Fruit fly (Drosophila melanogaster) whole organism, embryonic: ENCODE measurements around the gene CG31176.

Source experiments
- Atf6 ChIP-seq: fragments of 200-800 bp; sonication (Bioruptor generic); IDR thresholded peaks from 2 replicates; pipeline ENCODE4 v1.3.6; 2022; ENCODE audit warnings: missing biosample characterization, missing genetic modification characterization
- Awh ChIP-seq: fragments of 200-800 bp; sonication (Bioruptor generic); IDR thresholded peaks from 2 replicates; pipeline ENCODE4, ENCODE4 v1.3.6; 2022; ENCODE audit warnings: missing biosample characterization, missing genetic modification characterization
- CG10979 ChIP-seq: fragments of 200-800 bp; sonication (Bioruptor generic); optimal IDR thresholded peaks from 2 replicates; lab custom pipeline; 2018; ENCODE audit warnings: missing biosample characterization, mild to moderate bottlenecking, missing genetic modification characterization, moderate library complexity
- CG11723 ChIP-seq: fragments of 200-800 bp; sonication (Bioruptor generic); optimal IDR thresholded peaks from 2 replicates; lab custom pipeline; 2017; ENCODE audit warnings: missing biosample characterization, mild to moderate bottlenecking, missing genetic modification characterization
- CG12155 ChIP-seq: fragments of 200-800 bp; sonication (Bioruptor generic); optimal IDR thresholded peaks from 3 replicates; lab custom pipeline; 2016; ENCODE audit warnings: missing biosample characterization, missing genetic modification characterization
- CG15601 ChIP-seq: fragments of 200-800 bp; sonication (Bioruptor generic); optimal IDR thresholded peaks from 3 replicates; lab custom pipeline; 2019; ENCODE audit warnings: missing biosample characterization, mild to moderate bottlenecking, missing genetic modification characterization, moderate library complexity
- CG2120 ChIP-seq: fragments of 200-800 bp; sonication (Bioruptor generic); optimal IDR thresholded peaks from 3 replicates; lab custom pipeline; 2016; ENCODE audit warnings: missing biosample characterization, missing genetic modification characterization
- CG2202 ChIP-seq: fragments of 200-800 bp; sonication (Bioruptor generic); optimal IDR thresholded peaks from 2 replicates; lab custom pipeline; 2018; ENCODE audit warnings: missing biosample characterization, mild to moderate bottlenecking, missing genetic modification characterization
- CG4424 ChIP-seq: fragments of 200-800 bp; sonication (Bioruptor generic); optimal IDR thresholded peaks from 3 replicates; lab custom pipeline; 2016; ENCODE audit warnings: missing biosample characterization, missing genetic modification characterization
- CG4820 ChIP-seq: fragments of 200-800 bp; sonication (Bioruptor generic); optimal IDR thresholded peaks from 3 replicates; lab custom pipeline; 2016; ENCODE audit warnings: missing biosample characterization, missing genetic modification characterization
- CG6175 ChIP-seq: fragments of 200-800 bp; sonication (Bioruptor generic); IDR thresholded peaks from 3 replicates; pipeline ENCODE4 v1.3.6; 2022; ENCODE audit warnings: missing biosample characterization, missing genetic modification characterization
- CG6683 ChIP-seq: fragments of 200-800 bp; sonication (Bioruptor generic); optimal IDR thresholded peaks from 2 replicates; lab custom pipeline; 2017; ENCODE audit warnings: missing biosample characterization, mild to moderate bottlenecking, missing genetic modification characterization, missing genetic modification reagents
- CG7372 ChIP-seq: fragments of 200-800 bp; sonication (Bioruptor generic); IDR thresholded peaks from 2 replicates; pipeline ENCODE4 v1.3.6; 2022; ENCODE audit warnings: missing biosample characterization, missing genetic modification characterization
- CG8944 ChIP-seq: fragments of 200-800 bp; sonication (Bioruptor generic); optimal IDR thresholded peaks from 3 replicates; lab custom pipeline; 2016; ENCODE audit warnings: missing biosample characterization, missing genetic modification characterization
- CTCF ChIP-seq: fragments of 200-800 bp; sonication (Bioruptor generic); optimal IDR thresholded peaks from 2 replicates; lab custom pipeline; 2017; ENCODE audit warnings: missing biosample characterization, mild to moderate bottlenecking, missing genetic modification characterization, moderate library complexity
- Chrac-16 ChIP-seq: fragments of 200-800 bp; sonication (Bioruptor generic); optimal IDR thresholded peaks from 3 replicates; lab custom pipeline; 2016; ENCODE audit warnings: missing biosample characterization, missing genetic modification characterization
- Dbx ChIP-seq: fragments of 200-800 bp; sonication (Bioruptor generic); IDR thresholded peaks from 3 replicates; pipeline ENCODE4 v1.3.6; 2022; ENCODE audit warnings: missing biosample characterization, missing genetic modification characterization
- E2f1 ChIP-seq: fragments of 200-800 bp; sonication (Bioruptor generic); IDR thresholded peaks from 2 replicates; pipeline ENCODE4 v1.3.6; 2022; ENCODE audit warnings: missing biosample characterization, missing genetic modification characterization
- Gsc ChIP-seq: fragments of 200-800 bp; sonication (Bioruptor generic); IDR thresholded peaks from 2 replicates; pipeline ENCODE4 v1.3.6; 2022; ENCODE audit warnings: missing biosample characterization, missing genetic modification characterization
- HLH3B ChIP-seq: fragments of 200-800 bp; sonication (Bioruptor generic); IDR thresholded peaks from 2 replicates; pipeline ENCODE4 v1.3.6; 2022; ENCODE audit warnings: missing biosample characterization, missing genetic modification characterization
- HLH4C ChIP-seq: fragments of 200-800 bp; sonication (Bioruptor generic); IDR thresholded peaks from 3 replicates; pipeline ENCODE4 v1.3.6; 2022; ENCODE audit warnings: missing biosample characterization, missing genetic modification characterization; ENCODE audit not compliant: partially characterized antibody
- Hey ChIP-seq: fragments of 200-800 bp; sonication (Bioruptor generic); optimal IDR thresholded peaks from 3 replicates; lab custom pipeline; 2018; ENCODE audit warnings: missing biosample characterization, mild to moderate bottlenecking, missing genetic modification characterization
- HmgZ ChIP-seq: fragments of 200-800 bp; sonication (Bioruptor generic); optimal IDR thresholded peaks from 2 replicates; lab custom pipeline; 2018; ENCODE audit warnings: missing biosample characterization, mild to moderate bottlenecking, missing genetic modification characterization
- Jarid2 ChIP-seq: fragments of 200-800 bp; sonication (Bioruptor generic); optimal IDR thresholded peaks from 3 replicates; lab custom pipeline; 2017; ENCODE audit warnings: mild to moderate bottlenecking, missing biosample characterization, missing genetic modification reagents, missing genetic modification characterization
- Lhr ChIP-seq: fragments of 200-800 bp; sonication (Bioruptor generic); optimal IDR thresholded peaks from 3 replicates; lab custom pipeline; 2017; ENCODE audit warnings: mild to moderate bottlenecking, missing biosample characterization, missing genetic modification reagents, missing genetic modification characterization
- Lim3 ChIP-seq: fragments of 200-800 bp; sonication (Bioruptor generic); IDR thresholded peaks from 2 replicates; pipeline ENCODE4 v1.3.6; 2022; ENCODE audit warnings: missing biosample characterization, missing genetic modification characterization
- Meics ChIP-seq: fragments of 200-800 bp; sonication (Bioruptor generic); optimal IDR thresholded peaks from 2 replicates; lab custom pipeline; 2017; ENCODE audit warnings: missing biosample characterization, mild to moderate bottlenecking, missing genetic modification characterization
- Nf-YB ChIP-seq: fragments of 200-800 bp; sonication (Bioruptor generic); optimal IDR thresholded peaks from 3 replicates; lab custom pipeline; 2019; ENCODE audit warnings: missing biosample characterization, mild to moderate bottlenecking, missing genetic modification characterization, moderate library complexity
- Side ChIP-seq: fragments of 200-800 bp; sonication (Bioruptor generic); optimal IDR thresholded peaks from 2 replicates; lab custom pipeline; 2016; ENCODE audit warnings: missing biosample characterization, missing genetic modification characterization
- Sry-δ ChIP-seq: fragments of 200-800 bp; sonication (Bioruptor generic); optimal IDR thresholded peaks from 2 replicates; lab custom pipeline; 2016; ENCODE audit warnings: missing biosample characterization, missing genetic modification characterization
- ap ChIP-seq: fragments of 200-800 bp; sonication (Bioruptor generic); IDR thresholded peaks from 2 replicates; pipeline ENCODE4 v1.3.6; 2022; ENCODE audit warnings: missing biosample characterization, missing genetic modification characterization
- bab2 ChIP-seq: fragments of 200-800 bp; sonication (Bioruptor generic); optimal IDR thresholded peaks from 2 replicates; lab custom pipeline; 2016; ENCODE audit warnings: missing biosample characterization, missing genetic modification characterization
- bigmax ChIP-seq: fragments of 200-800 bp; sonication (Bioruptor generic); optimal IDR thresholded peaks from 2 replicates; lab custom pipeline; 2018; ENCODE audit warnings: missing biosample characterization, mild to moderate bottlenecking, missing genetic modification characterization
- bowl ChIP-seq: fragments of 200-800 bp; sonication (Bioruptor generic); IDR thresholded peaks from 2 replicates; pipeline ENCODE4 v1.3.6; 2022; ENCODE audit warnings: missing biosample characterization, missing genetic modification characterization
- chm ChIP-seq: fragments of 200-800 bp; sonication (Bioruptor generic); IDR thresholded peaks from 2 replicates; pipeline ENCODE4 v1.3.6; 2022; ENCODE audit warnings: missing biosample characterization, missing genetic modification characterization
- croc ChIP-seq: fragments of 200-800 bp; sonication (Bioruptor generic); conservative IDR thresholded peaks from 3 replicates; pipeline ENCODE4 v1.3.6; 2022; ENCODE audit warnings: missing biosample characterization, missing genetic modification characterization
- eve ChIP-seq, 2 experiments: fragments of >200 bp; optimal IDR thresholded peaks; 2 replicates each; lab custom pipeline; 2017; ENCODE audit warnings: missing biosample characterization in 2 of 2, missing genetic modification characterization in 2 of 2
- fd96Cb ChIP-seq: fragments of 200-800 bp; sonication (Bioruptor generic); optimal IDR thresholded peaks from 2 replicates; lab custom pipeline; 2018; ENCODE audit warnings: missing biosample characterization, mild to moderate bottlenecking, missing genetic modification characterization, moderate library complexity
- gcm ChIP-seq: fragments of 200-800 bp; sonication (Bioruptor generic); optimal IDR thresholded peaks from 2 replicates; lab custom pipeline; 2019; ENCODE audit warnings: missing biosample characterization, mild to moderate bottlenecking, missing genetic modification characterization, moderate library complexity
- jigr1 ChIP-seq: fragments of 200-800 bp; sonication (Bioruptor generic); IDR thresholded peaks from 3 replicates; pipeline ENCODE4 v1.3.6; 2022; ENCODE audit warnings: missing biosample characterization, missing genetic modification characterization
- lola ChIP-seq, 3 experiments: fragments of >200 bp in 2 of 3; fragments of 200-800 bp in 1 of 3; sonication (Bioruptor generic) in 1 of 3; optimal IDR thresholded peaks; 2 replicates each; lab custom pipeline; 2017 to 2019; ENCODE audit warnings: missing biosample characterization in 3 of 3, missing genetic modification characterization in 3 of 3, mild to moderate bottlenecking in 1 of 3, moderate library complexity in 1 of 3
- lov ChIP-seq, 2 experiments: fragments of 200-800 bp in 1 of 2; fragments of >200 bp in 1 of 2; sonication (Bioruptor generic) in 1 of 2; IDR thresholded peaks in 1 of 2; optimal IDR thresholded peaks in 1 of 2; 2 replicates in 1 of 2; 3 replicates in 1 of 2; pipeline versions ENCODE4 v1.3.6 to Lab custom; 2017 to 2022; ENCODE audit warnings: missing biosample characterization in 1 of 2, missing genetic modification characterization in 1 of 2
- luna ChIP-seq: fragments of 200-800 bp; sonication (Bioruptor generic); optimal IDR thresholded peaks from 2 replicates; lab custom pipeline; 2016; ENCODE audit warnings: missing biosample characterization, missing genetic modification characterization
- nerfin-1 ChIP-seq: fragments of 200-800 bp; sonication (Bioruptor generic); optimal IDR thresholded peaks from 3 replicates; lab custom pipeline; 2019; ENCODE audit warnings: missing biosample characterization, mild to moderate bottlenecking, missing genetic modification characterization, moderate library complexity
- phol ChIP-seq: fragments of 200-800 bp; sonication (Bioruptor generic); optimal IDR thresholded peaks from 3 replicates; lab custom pipeline; 2018; ENCODE audit warnings: missing biosample characterization, mild to moderate bottlenecking, missing genetic modification characterization, moderate library complexity
- pum ChIP-seq: fragments of 200-800 bp; sonication (Bioruptor generic); optimal IDR thresholded peaks from 2 replicates; lab custom pipeline; 2016; ENCODE audit warnings: missing biosample characterization, missing genetic modification characterization
- sens-2 ChIP-seq: fragments of 200-800 bp; sonication (Bioruptor generic); IDR thresholded peaks from 2 replicates; pipeline ENCODE4 v1.3.6; 2022; ENCODE audit warnings: missing biosample characterization, missing genetic modification characterization
- sqz ChIP-seq: fragments of 200-800 bp; sonication (Bioruptor generic); optimal IDR thresholded peaks from 3 replicates; lab custom pipeline; 2018; ENCODE audit warnings: missing biosample characterization, mild to moderate bottlenecking, missing genetic modification characterization
- ttk ChIP-seq: fragments of 200-800 bp; sonication (Bioruptor generic); IDR thresholded peaks from 2 replicates; pipeline ENCODE4 v2.1.2; 2022; ENCODE audit warnings: missing biosample characterization, missing genetic modification characterization
- twi ChIP-seq: fragments of 200-800 bp; optimal IDR thresholded peaks from 2 replicates; lab custom pipeline; 2019; ENCODE audit warnings: missing biosample characterization, mild to moderate bottlenecking, missing genetic modification characterization, moderate library complexity
- vfl ChIP-seq: fragments of 200-800 bp; sonication (Bioruptor generic); optimal IDR thresholded peaks from 2 replicates; lab custom pipeline; 2016; ENCODE audit warnings: missing biosample characterization, missing genetic modification characterization
- zfh1 ChIP-seq: fragments of 200-800 bp; sonication (Bioruptor generic); IDR thresholded peaks from 3 replicates; pipeline ENCODE4 v1.3.6; 2022; ENCODE audit warnings: missing biosample characterization, missing genetic modification characterization

Gene CG31176

dm6 chr3R:21627752-21628151, 91.7 kb downstream of the CG31176 start (continued):
- TF ChIP-seq CG6175 (GFP tag; lab: Robert Waterston, UW) (no peak), CG12155 (GFP tag; lab: Kevin White, UChicago) (peak; percentile 70), phol (peak; percentile 65), CG2202 (tag; lab: Kevin White, UChicago) (peak; percentile 16), HmgZ (tag; lab: Kevin White, UChicago) (peak; percentile 49), Dbx (GFP tag; lab: Robert Waterston, UW) (peak; percentile 78), fd96Cb (peak; percentile 55), sqz (GFP tag; lab: Kevin White, UChicago) (no peak), Awh (no peak), chm (GFP tag; lab: Robert Waterston, UW) (no peak), nerfin-1 (tag; lab: Kevin White, UChicago) (peak; percentile 8), pum (GFP tag; lab: Kevin White, UChicago) (peak; percentile 24), Chrac-16 (GFP tag; lab: Kevin White, UChicago) (peak; percentile 53), ttk (GFP tag; lab: Robert Waterston, UW) (peak; percentile 59), CG8944 (GFP tag; lab: Kevin White, UChicago) (no peak), bigmax (GFP tag; lab: Kevin White, UChicago) (no peak), CG6683 (GFP tag; lab: Kevin White, UChicago) (peak; percentile 52), CG2120 (peak; percentile 82), HLH3B (GFP tag; lab: Robert Waterston, UW) (peak; percentile 67), Side (GFP tag; lab: Kevin White, UChicago) (peak; percentile 13), bab2 (GFP tag; lab: Kevin White, UChicago) (peak; percentile 6), Atf6 (GFP tag; lab: Robert Waterston, UW) (peak; percentile 77), CTCF (GFP tag; lab: Kevin White, UChicago) (no peak), zfh1 (GFP tag; lab: Robert Waterston, UW) (peak; percentile 44; the same call in 1 of the 3 replicates), CG15601 (tag; lab: Kevin White, UChicago) (peak; percentile 34), gcm (GFP tag; lab: Kevin White, UChicago) (peak; percentile 39), Meics (peak; percentile 76), E2f1 (peak; percentile 91), ap (GFP tag; lab: Robert Waterston, UW) (peak; percentile 27; the same call in 1 of the 2 replicates), Jarid2 (GFP tag; lab: Kevin White, UChicago) (no peak), bowl (0 out of 2 replicates have a peak, but pooled peaks have one; percentile 36), CG7372 (peak; percentile 63; the same call in 1 of the 2 replicates), sens-2 (GFP tag; lab: Robert Waterston, UW) (no peak), HLH4C (no peak), jigr1 (GFP tag; lab: Robert Waterston, UW) (no peak), Lim3 (GFP tag; lab: Robert Waterston, UW) (no peak), eve (GFP tag; optimal IDR thresholded peaks at IDR 0.05; lab: Kevin White, UChicago) (no peak), luna (GFP tag; lab: Kevin White, UChicago) (no peak), Gsc (GFP tag; lab: Robert Waterston, UW) (no peak), Lhr (GFP tag; lab: Kevin White, UChicago) (peak; percentile 7), CG4820 (GFP tag; lab: Kevin White, UChicago) (peak; percentile 46), Nf-YB (peak; percentile 34), Sry-δ (GFP tag; lab: Kevin White, UChicago) (no peak), CG4424 (GFP tag; lab: Kevin White, UChicago) (peak; percentile 63), CG11723 (GFP tag; lab: Kevin White, UChicago) (peak; percentile 6), lov (optimal IDR thresholded peaks at IDR 0.05; lab: Kevin White, UChicago) (no peak), lov (GFP tag; IDR thresholded peaks at IDR 0.05; lab: Robert Waterston, UW) (no peak), Hey (no peak), twi (tag; lab: Kevin White, UChicago) (peak; percentile 12), vfl (GFP tag; lab: Kevin White, UChicago) (peak; percentile 39), croc (GFP tag; lab: Robert Waterston, UW) (peak; percentile 36; the same call in 1 of the 3 replicates), lola (GFP tag; optimal IDR thresholded peaks at IDR 0.05; lab: Kevin White, UChicago) (peak in 1 of 3 experiments; percentile 23), CG10979 (tag; lab: Kevin White, UChicago) (peak; percentile 70)
